Fruit fly (Drosophila melanogaster) whole organism, prepupa: ENCODE results near the gene CG43135.

Experiments
- CG11294 ChIP-seq: fragments of 200-800 bp; sonication (Bioruptor generic); IDR thresholded peaks from 2 replicates; pipeline ENCODE4 v1.3.6; 2022; ENCODE audit warnings: missing biosample characterization, missing genetic modification characterization
- CG15336 ChIP-seq: fragments of 200-800 bp; sonication (Bioruptor generic); IDR thresholded peaks from 2 replicates; pipeline ENCODE4 v1.3.6; 2022; ENCODE audit warnings: missing biosample characterization, missing genetic modification characterization
- CG7368 ChIP-seq: fragments of 200-800 bp; sonication (Bioruptor generic); optimal IDR thresholded peaks from 3 replicates; lab custom pipeline; 2016; ENCODE audit warnings: missing biosample characterization, missing genetic modification characterization
- Met ChIP-seq: fragments of 200-800 bp; sonication (Bioruptor generic); optimal IDR thresholded peaks from 3 replicates; lab custom pipeline; 2016; ENCODE audit warnings: missing biosample characterization, missing genetic modification characterization
- Sox102F ChIP-seq: fragments of 200-800 bp; sonication (Bioruptor generic); optimal IDR thresholded peaks from 2 replicates; lab custom pipeline; 2016; ENCODE audit warnings: missing biosample characterization, mild to moderate bottlenecking, missing genetic modification characterization
- ss ChIP-seq, 2 experiments: fragments of 200-800 bp; sonication (Bioruptor generic); optimal IDR thresholded peaks; 2 replicates in 1 of 2; 3 replicates in 1 of 2; lab custom pipeline; 2017 to 2018; ENCODE audit warnings: mild to moderate bottlenecking in 2 of 2, missing biosample characterization in 2 of 2, missing genetic modification characterization in 2 of 2, moderate library complexity in 1 of 2

dm6 chrX:4248077-4248476, at the start of gene CG43135:
- TF ChIP-seq Met (no peak), Sox102F (GFP tag; lab: Kevin White, UChicago) (no peak), CG15336 (GFP tag; lab: Robert Waterston, UW) (no peak), ss (GFP tag; optimal IDR thresholded peaks at IDR 0.05; lab: Kevin White, UChicago) (no peak), CG7368 (GFP tag; lab: Kevin White, UChicago) (no peak), CG11294 (GFP tag; lab: Robert Waterston, UW) (no peak)
